Worm (Caenorhabditis elegans) whole organism, young adult: ENCODE results near the gene lgc-8.
A peak's percentile ranks its signal among the peaks of the same experiment; 100 is the strongest.

ENCODE experiments used
- B0336.3 ChIP-seq: fragments of 200-800 bp; sonication (Bioruptor generic); IDR thresholded peaks from 2 replicates; pipeline ENCODE4 v1.3.6; 2022; ENCODE audit warnings: missing genetic modification characterization, missing compliant biosample characterization
- D2030.7 ChIP-seq: fragments of 200-800 bp; sonication (Bioruptor generic); IDR thresholded peaks from 2 replicates; pipeline ENCODE4 v1.3.6; 2022; ENCODE audit warnings: missing genetic modification reagents, missing genetic modification characterization, missing compliant biosample characterization
- F49E8.2 ChIP-seq: sonication (generic microtip); optimal IDR thresholded peaks from 3 replicates; lab custom pipeline; 2017; ENCODE audit warnings: missing genetic modification characterization, mild to moderate bottlenecking, missing compliant biosample characterization, antibody characterized with exemption, moderate library complexity; ENCODE audit not compliant: insufficient read depth
- F52B5.7 ChIP-seq: sonication (generic microtip); optimal IDR thresholded peaks from 2 replicates; lab custom pipeline; 2016; ENCODE audit warnings: mild to moderate bottlenecking, missing genetic modification characterization, missing compliant biosample characterization
- F57A8.1 ChIP-seq: fragments of 200-800 bp; sonication (Bioruptor generic); optimal IDR thresholded peaks from 2 replicates; lab custom pipeline; 2018; ENCODE audit warnings: mild to moderate bottlenecking, missing genetic modification characterization, moderate library complexity, missing compliant biosample characterization
- K11D2.4 ChIP-seq: fragments of 200-800 bp; sonication (Bioruptor generic); IDR thresholded peaks from 2 replicates; pipeline ENCODE4 v1.3.6; 2022; ENCODE audit warnings: missing genetic modification reagents, missing genetic modification characterization, missing compliant biosample characterization
- K12H6.12 ChIP-seq: fragments of 200-800 bp; sonication (Bioruptor generic); optimal IDR thresholded peaks from 2 replicates; lab custom pipeline; 2018; ENCODE audit warnings: mild to moderate bottlenecking, missing genetic modification characterization, missing compliant biosample characterization
- T26A5.8 ChIP-seq: sonication (generic microtip); optimal IDR thresholded peaks from 2 replicates; lab custom pipeline; 2016; ENCODE audit warnings: missing genetic modification characterization, missing compliant biosample characterization
- Y53G8AR.9 ChIP-seq: fragments of 200-800 bp; sonication (Bioruptor generic); conservative IDR thresholded peaks from 2 replicates; pipeline ENCODE4 v1.3.6; 2022; ENCODE audit warnings: missing genetic modification reagents, missing genetic modification characterization, missing compliant biosample characterization
- Y79H2A.3 ChIP-seq: fragments of 200-800 bp; sonication (Bioruptor generic); conservative IDR thresholded peaks from 2 replicates; pipeline ENCODE4 v1.3.6; 2022; ENCODE audit warnings: missing genetic modification reagents, missing genetic modification characterization, missing compliant biosample characterization
- aptf-2 ChIP-seq: fragments of 200-800 bp; sonication (Bioruptor generic); conservative IDR thresholded peaks from 2 replicates; pipeline ENCODE4 v1.3.6; 2022; ENCODE audit warnings: missing genetic modification reagents, missing genetic modification characterization, missing compliant biosample characterization
- attf-3 ChIP-seq: fragments of 200-800 bp; sonication (Bioruptor generic); conservative IDR thresholded peaks from 2 replicates; pipeline ENCODE4 v1.3.6; 2022; ENCODE audit warnings: missing genetic modification reagents, missing genetic modification characterization, missing compliant biosample characterization
- attf-6 ChIP-seq: fragments of 200-800 bp; sonication (Bioruptor generic); IDR thresholded peaks from 2 replicates; pipeline ENCODE4 v1.3.6; 2022; ENCODE audit warnings: missing genetic modification reagents, missing genetic modification characterization, missing compliant biosample characterization
- bed-1 ChIP-seq: fragments of 200-800 bp; sonication (Bioruptor generic); IDR thresholded peaks from 2 replicates; pipeline ENCODE4 v1.3.6; 2022; ENCODE audit warnings: missing genetic modification reagents, missing genetic modification characterization, missing compliant biosample characterization
- cebp-2 ChIP-seq: fragments of 200-800 bp; sonication (Bioruptor generic); IDR thresholded peaks from 2 replicates; pipeline ENCODE4 v1.3.6; 2022; ENCODE audit warnings: missing genetic modification characterization, missing compliant biosample characterization
- ceh-100 ChIP-seq: fragments of 200-800 bp; sonication (Bioruptor generic); IDR thresholded peaks from 2 replicates; pipeline ENCODE4 v1.3.6; 2022; ENCODE audit warnings: missing genetic modification reagents, missing genetic modification characterization, missing compliant biosample characterization
- ceh-27 ChIP-seq: fragments of 200-800 bp; sonication (Bioruptor generic); optimal IDR thresholded peaks from 2 replicates; lab custom pipeline; 2018; ENCODE audit warnings: mild to moderate bottlenecking, missing genetic modification characterization, moderate library complexity, missing compliant biosample characterization
- ceh-40 ChIP-seq: fragments of 200-800 bp; sonication (Bioruptor generic); IDR thresholded peaks from 2 replicates; pipeline ENCODE4 v1.3.6; 2022; ENCODE audit warnings: missing genetic modification characterization, missing compliant biosample characterization
- dox-1 ChIP-seq: fragments of 200-800 bp; sonication (Bioruptor generic); IDR thresholded peaks from 2 replicates; pipeline ENCODE4 v1.3.6; 2022; ENCODE audit warnings: missing genetic modification reagents, missing genetic modification characterization, missing compliant biosample characterization
- egl-44 ChIP-seq: fragments of 200-800 bp; sonication (Bioruptor generic); IDR thresholded peaks from 2 replicates; pipeline ENCODE4 v1.3.6; 2022; ENCODE audit warnings: missing genetic modification reagents, missing genetic modification characterization, missing compliant biosample characterization
- ekl-4 ChIP-seq: fragments of 200-800 bp; sonication (Bioruptor generic); IDR thresholded peaks from 2 replicates; pipeline ENCODE4 v1.3.6; 2022; ENCODE audit warnings: missing genetic modification reagents, missing genetic modification characterization, missing compliant biosample characterization
- him-1 ChIP-seq: sonication (generic microtip); optimal IDR thresholded peaks from 2 replicates; lab custom pipeline; 2016; ENCODE audit warnings: missing genotype, missing genetic modification reagents, missing genetic modification characterization, missing compliant biosample characterization
- hmg-1.2 ChIP-seq: fragments of 200-800 bp; sonication (Bioruptor generic); IDR thresholded peaks from 2 replicates; pipeline ENCODE4 v1.3.6; 2022; ENCODE audit warnings: missing genetic modification reagents, missing genetic modification characterization, missing compliant biosample characterization
- hmg-20 ChIP-seq: fragments of 200-800 bp; sonication (Bioruptor generic); IDR thresholded peaks from 2 replicates; pipeline ENCODE4 v1.3.6; 2022; ENCODE audit warnings: missing genetic modification reagents, missing genetic modification characterization, missing compliant biosample characterization
- hsf-1 ChIP-seq: fragments of 200-800 bp; sonication (Bioruptor generic); IDR thresholded peaks from 2 replicates; pipeline ENCODE4 v1.3.6; 2022; ENCODE audit warnings: missing genetic modification reagents, missing genetic modification characterization, missing compliant biosample characterization
- lag-1 ChIP-seq: fragments of 200-800 bp; sonication (Bioruptor generic); IDR thresholded peaks from 2 replicates; pipeline ENCODE4 v1.3.6; 2022; ENCODE audit warnings: missing genetic modification reagents, missing genetic modification characterization, missing compliant biosample characterization
- lin-26 ChIP-seq: fragments of 200-800 bp; sonication (Bioruptor generic); IDR thresholded peaks from 2 replicates; pipeline ENCODE4 v1.3.6; 2022; ENCODE audit warnings: missing genetic modification reagents, missing genetic modification characterization, missing compliant biosample characterization
- lin-35 ChIP-seq, 3 experiments: fragments of 150-350 bp in 2 of 3; sonication (generic microtip) in 1 of 3; optimal IDR thresholded peaks; 2 replicates each; lab custom pipeline; 2014 to 2018; ENCODE audit warnings: missing biosample characterization in 3 of 3, missing genetic modification characterization in 3 of 3, missing genetic modification reagents in 3 of 3
- lir-1 ChIP-seq: fragments of 200-800 bp; sonication (Bioruptor generic); conservative IDR thresholded peaks from 2 replicates; pipeline ENCODE4 v1.3.6; 2022; ENCODE audit warnings: missing genetic modification reagents, missing genetic modification characterization, missing compliant biosample characterization
- madf-6 ChIP-seq: fragments of 200-800 bp; sonication (Bioruptor generic); IDR thresholded peaks from 2 replicates; pipeline ENCODE4 v1.3.6; 2022; ENCODE audit warnings: missing genetic modification reagents, missing genetic modification characterization, missing compliant biosample characterization
- mcd-1 ChIP-seq: fragments of 200-800 bp; sonication (Bioruptor generic); IDR thresholded peaks from 2 replicates; pipeline ENCODE4 v1.3.6; 2022; ENCODE audit warnings: missing genetic modification reagents, missing genetic modification characterization, missing compliant biosample characterization
- nhr-27 ChIP-seq: fragments of 200-800 bp; sonication (Bioruptor generic); optimal IDR thresholded peaks from 2 replicates; lab custom pipeline; 2018; ENCODE audit warnings: mild to moderate bottlenecking, missing genetic modification characterization, moderate library complexity, missing compliant biosample characterization
- nhr-80 ChIP-seq: sonication (generic microtip); optimal IDR thresholded peaks from 2 replicates; lab custom pipeline; 2016; ENCODE audit warnings: missing genetic modification characterization, missing compliant biosample characterization
- snpc-1.1 ChIP-seq: sonication (generic microtip); optimal IDR thresholded peaks from 2 replicates; lab custom pipeline; 2017; ENCODE audit warnings: missing genetic modification characterization, mild to moderate bottlenecking, missing compliant biosample characterization, antibody characterized with exemption, moderate library complexity, missing genotype, missing genetic modification reagents; ENCODE audit not compliant: insufficient read depth
- snpc-4 ChIP-seq, 5 experiments: fragments of 150-350 bp in 1 of 5; sonication (generic microtip) in 4 of 5; optimal IDR thresholded peaks; 2 replicates each; lab custom pipeline; 2014 to 2018; ENCODE audit warnings: missing genetic modification characterization in 5 of 5, missing biosample characterization in 3 of 5, antibody characterized with exemption in 2 of 5, mild to moderate bottlenecking in 2 of 5, missing compliant biosample characterization in 2 of 5, missing genotype in 2 of 5, moderate library complexity in 2 of 5, missing genetic modification reagents in 1 of 5
- sptf-2 ChIP-seq: fragments of 200-800 bp; sonication (Bioruptor generic); optimal IDR thresholded peaks from 2 replicates; lab custom pipeline; 2018; ENCODE audit warnings: mild to moderate bottlenecking, missing genetic modification characterization, missing compliant biosample characterization
- tbp1 ChIP-seq: fragments of 200-800 bp; sonication (Bioruptor generic); optimal IDR thresholded peaks from 2 replicates; lab custom pipeline; 2018; ENCODE audit warnings: mild to moderate bottlenecking, missing genetic modification characterization, missing compliant biosample characterization
- tlf-1 ChIP-seq: fragments of 200-800 bp; sonication (Bioruptor generic); optimal IDR thresholded peaks from 2 replicates; lab custom pipeline; 2018; ENCODE audit warnings: mild to moderate bottlenecking, missing genetic modification characterization, missing compliant biosample characterization
- unc-130 ChIP-seq: sonication (generic microtip); optimal IDR thresholded peaks from 2 replicates; lab custom pipeline; 2016; ENCODE audit warnings: missing genetic modification reagents, missing genetic modification characterization, missing compliant biosample characterization
- zfh-2 ChIP-seq: fragments of 200-800 bp; sonication (Bioruptor generic); conservative IDR thresholded peaks from 2 replicates; pipeline ENCODE4 v1.3.6; 2022; ENCODE audit warnings: missing genetic modification reagents, missing genetic modification characterization, missing compliant biosample characterization
- ztf-18 ChIP-seq: sonication (generic microtip); optimal IDR thresholded peaks from 2 replicates; lab custom pipeline; 2016; ENCODE audit warnings: missing genotype, mild to moderate bottlenecking, missing genetic modification characterization, missing compliant biosample characterization
- ztf-25 ChIP-seq: fragments of 200-800 bp; sonication (Bioruptor generic); IDR thresholded peaks from 2 replicates; pipeline ENCODE4 v1.3.6; 2022; ENCODE audit warnings: missing genetic modification reagents, missing genetic modification characterization, missing compliant biosample characterization
- ztf-26 ChIP-seq: sonication (generic microtip); optimal IDR thresholded peaks from 2 replicates; lab custom pipeline; 2017; ENCODE audit warnings: missing genetic modification characterization, missing compliant biosample characterization
- ztf-6 ChIP-seq: fragments of 200-800 bp; sonication (Bioruptor generic); IDR thresholded peaks from 2 replicates; pipeline ENCODE4 v1.3.6; 2022; ENCODE audit warnings: missing genetic modification reagents, missing genetic modification characterization, missing compliant biosample characterization

lgc-8 gene

ce11 chrIV:14766382-14766781 is 50.8 kb downstream of the lgc-8 start, which contains the start of gene vti-1:
Gene vti-1 (minus strand): TSS chrIV:14766665.
- peak; percentile 18 for TF ChIP-seq tbp1
- no peak for TF ChIP-seq snpc-4 (GFP tag; optimal IDR thresholded peaks at IDR 0.05; lab: Kevin White, UChicago)
- peak in 2 of 4 experiments; percentile 3 to 82 for TF ChIP-seq snpc-4 (tag; optimal IDR thresholded peaks at IDR 0.05; lab: Kevin White, UChicago)
- no peak for TF ChIP-seq lin-26 (GFP tag; lab: Robert Waterston, UW)
- TF ChIP-seq mcd-1 (GFP tag; lab: Robert Waterston, UW), result 0 out of 2 replicates have a peak, but pooled peaks have one; percentile 34
- TF ChIP-seq ekl-4 (GFP tag; lab: Robert Waterston, UW), result peak; percentile 47; the same call in 1 of the 2 replicates
- 0 out of 2 replicates have a peak, but pooled peaks have one; percentile 14 for TF ChIP-seq D2030.7 (GFP tag; lab: Robert Waterston, UW)
- peak; percentile 87 for TF ChIP-seq attf-6
- peak; percentile 6; the same call in 1 of the 2 replicates for TF ChIP-seq madf-6 (GFP tag; lab: Robert Waterston, UW)
- no peak for TF ChIP-seq unc-130
- no peak for TF ChIP-seq attf-3 (GFP tag; lab: Robert Waterston, UW)

ce11 chrIV:14767693-14768251 is 52.2 kb downstream of the lgc-8 start, which contains the start of the genes mrps-7 and Y57G11C.3:
Gene mrps-7 (minus strand): TSS chrIV:14767730.
Gene Y57G11C.3 (plus strand): TSS chrIV:14768201.
- TF ChIP-seq lin-26 (GFP tag; lab: Robert Waterston, UW) (no peak), tbp1 (peak; percentile 72), hmg-20 (GFP tag; lab: Robert Waterston, UW) (0 out of 2 replicates have a peak, but pooled peaks have one; percentile 50), ztf-26 (peak; percentile 63), sptf-2 (no peak), hmg-1.2 (GFP tag; lab: Robert Waterston, UW) (peak; percentile 99), egl-44 (GFP tag; lab: Robert Waterston, UW) (no peak), ztf-18 (tag; lab: Kevin White, UChicago) (peak; percentile 58), ztf-25 (no peak), tlf-1 (GFP tag; lab: Kevin White, UChicago) (peak; percentile 20), bed-1 (GFP tag; lab: Robert Waterston, UW) (no peak), hsf-1 (no peak), Y79H2A.3 (GFP tag; lab: Robert Waterston, UW) (no peak), madf-6 (GFP tag; lab: Robert Waterston, UW) (peak; percentile 73), T26A5.8 (tag; lab: Kevin White, UChicago) (no peak), F49E8.2 (tag; lab: Kevin White, UChicago) (peak; percentile 67), cebp-2 (GFP tag; lab: Robert Waterston, UW) (no peak), B0336.3 (peak; percentile 68), dox-1 (GFP tag; lab: Robert Waterston, UW) (peak; percentile 86), K12H6.12 (tag; lab: Kevin White, UChicago) (peak; percentile 69), lir-1 (GFP tag; lab: Robert Waterston, UW) (peak; percentile 58; the same call in 1 of the 2 replicates), K11D2.4 (peak; percentile 70), snpc-1.1 (tag; lab: Kevin White, UChicago) (peak; percentile 60), attf-3 (GFP tag; lab: Robert Waterston, UW) (peak; percentile 100), nhr-27 (tag; lab: Kevin White, UChicago) (no peak), ceh-27 (GFP tag; lab: Kevin White, UChicago) (peak; percentile 74), unc-130 (no peak), ekl-4 (GFP tag; lab: Robert Waterston, UW) (peak; percentile 58; the same call in 1 of the 2 replicates), ceh-40 (no peak), lin-35 (GFP tag; optimal IDR thresholded peaks at IDR 0.05; lab: Kevin White, UChicago) (peak in 2 of 3 experiments; percentile 12 to 83), aptf-2 (GFP tag; lab: Robert Waterston, UW) (no peak), F52B5.7 (tag; lab: Kevin White, UChicago) (no peak), nhr-80 (tag; lab: Kevin White, UChicago) (peak; percentile 11), ztf-6 (GFP tag; lab: Robert Waterston, UW) (no peak), lag-1 (no peak), ceh-100 (GFP tag; lab: Robert Waterston, UW) (no peak; the same call in 1 of the 2 replicates), him-1 (tag; lab: Kevin White, UChicago) (no peak), F57A8.1 (no peak), zfh-2 (GFP tag; lab: Robert Waterston, UW) (no peak), Y53G8AR.9 (GFP tag; lab: Robert Waterston, UW) (no peak; the same call in 1 of the 2 replicates)
